Worm (Caenorhabditis elegans) whole organism, mixed stage, embryonic: ENCODE data around the gene sptl-2.

Source experiments
- M03D4.4 ChIP-seq: sonication (generic microtip); optimal IDR thresholded peaks from 2 replicates; lab custom pipeline; 2017; ENCODE audit warnings: mild to moderate bottlenecking, missing genetic modification characterization, missing compliant biosample characterization
- bed-3 ChIP-seq: fragments of 200-800 bp; sonication (Bioruptor generic); optimal IDR thresholded peaks from 3 replicates; lab custom pipeline; 2018; ENCODE audit warnings: mild to moderate bottlenecking, missing genetic modification characterization, moderate library complexity, missing compliant biosample characterization
- blmp-1 ChIP-seq: fragments of 150-350 bp; optimal IDR thresholded peaks from 2 replicates; lab custom pipeline; 2014; ENCODE audit warnings: missing biosample characterization, missing genetic modification characterization
- ceh-39 ChIP-seq: fragments of 150-350 bp; optimal IDR thresholded peaks from 2 replicates; lab custom pipeline; 2014; ENCODE audit warnings: missing biosample characterization, missing genetic modification characterization
- ceh-43 ChIP-seq: fragments of 200-800 bp; sonication (Bioruptor generic); optimal IDR thresholded peaks from 2 replicates; lab custom pipeline; 2018; ENCODE audit warnings: mild to moderate bottlenecking, missing genetic modification characterization, moderate library complexity, missing compliant biosample characterization
- ceh-83 ChIP-seq: fragments of 200-800 bp; sonication (Bioruptor generic); optimal IDR thresholded peaks from 2 replicates; lab custom pipeline; 2018; ENCODE audit warnings: mild to moderate bottlenecking, missing genetic modification characterization, missing compliant biosample characterization
- ces-1 ChIP-seq: fragments of 150-350 bp; optimal IDR thresholded peaks from 2 replicates; lab custom pipeline; 2014; ENCODE audit warnings: missing biosample characterization, missing genetic modification reagents, missing genetic modification characterization
- cnd-1 ChIP-seq: fragments of 200-800 bp; sonication (Bioruptor generic); optimal IDR thresholded peaks from 2 replicates; lab custom pipeline; 2018; ENCODE audit warnings: mild to moderate bottlenecking, missing genetic modification characterization, missing compliant biosample characterization
- drap-1 ChIP-seq: fragments of 200-800 bp; sonication (Bioruptor generic); optimal IDR thresholded peaks from 3 replicates; lab custom pipeline; 2018; ENCODE audit warnings: mild to moderate bottlenecking, missing genetic modification characterization, missing compliant biosample characterization
- elt-1 ChIP-seq: sonication (generic microtip); optimal IDR thresholded peaks from 2 replicates; lab custom pipeline; 2017; ENCODE audit warnings: missing genetic modification characterization, mild to moderate bottlenecking, missing compliant biosample characterization, antibody characterized with exemption, moderate library complexity, borderline replicate concordance; ENCODE audit not compliant: insufficient read depth
- elt-3 ChIP-seq: fragments of 150-350 bp; optimal IDR thresholded peaks from 2 replicates; lab custom pipeline; 2014; ENCODE audit warnings: missing biosample characterization, missing genetic modification characterization
- ham-2 ChIP-seq: fragments of 200-800 bp; sonication (Bioruptor generic); optimal IDR thresholded peaks from 2 replicates; lab custom pipeline; 2018; ENCODE audit warnings: mild to moderate bottlenecking, missing genetic modification characterization, missing compliant biosample characterization
- hlh-1 ChIP-seq: fragments of 150-350 bp; optimal IDR thresholded peaks from 2 replicates; lab custom pipeline; 2014; ENCODE audit warnings: missing biosample characterization, missing genetic modification reagents, missing genetic modification characterization
- lin-13 ChIP-seq: fragments of 150-350 bp; optimal IDR thresholded peaks from 2 replicates; lab custom pipeline; 2014; ENCODE audit warnings: missing biosample characterization, missing genetic modification characterization
- mab-5 ChIP-seq: fragments of 150-350 bp; optimal IDR thresholded peaks from 2 replicates; lab custom pipeline; 2014; ENCODE audit warnings: missing biosample characterization, missing genetic modification characterization
- mep-1 ChIP-seq: fragments of 150-350 bp; optimal IDR thresholded peaks from 2 replicates; lab custom pipeline; 2017; ENCODE audit warnings: missing biosample characterization, missing genetic modification reagents, missing genetic modification characterization, inconsistent platforms
- mls-2 ChIP-seq: sonication (generic microtip); optimal IDR thresholded peaks from 2 replicates; lab custom pipeline; 2016; ENCODE audit warnings: mild to moderate bottlenecking, missing genetic modification characterization, moderate library complexity, missing compliant biosample characterization
- nhr-12 ChIP-seq: fragments of 150-350 bp; optimal IDR thresholded peaks from 2 replicates; lab custom pipeline; 2014; ENCODE audit warnings: missing biosample characterization, missing genetic modification characterization
- nhr-237 ChIP-seq: fragments of 150-350 bp; optimal IDR thresholded peaks from 2 replicates; lab custom pipeline; 2014; ENCODE audit warnings: missing biosample characterization, missing genetic modification characterization
- nhr-28 ChIP-seq: fragments of 150-350 bp; optimal IDR thresholded peaks from 2 replicates; lab custom pipeline; 2014; ENCODE audit warnings: missing biosample characterization, missing genetic modification characterization
- nhr-76 ChIP-seq: sonication (generic microtip); optimal IDR thresholded peaks from 2 replicates; lab custom pipeline; 2017; ENCODE audit warnings: missing biosample characterization, missing genetic modification characterization
- pha-4 ChIP-seq: fragments of 150-350 bp; optimal IDR thresholded peaks from 2 replicates; lab custom pipeline; 2018; ENCODE audit warnings: missing biosample characterization, missing genetic modification reagents, missing genetic modification characterization
- sem-2 ChIP-seq: fragments of 200-800 bp; sonication (Bioruptor generic); optimal IDR thresholded peaks from 2 replicates; lab custom pipeline; 2018; ENCODE audit warnings: mild to moderate bottlenecking, missing genetic modification characterization, missing compliant biosample characterization
- snpc-4 ChIP-seq: fragments of 150-350 bp; optimal IDR thresholded peaks from 2 replicates; lab custom pipeline; 2014; ENCODE audit warnings: missing biosample characterization, missing genetic modification characterization
- sptf-1 ChIP-seq: sonication (generic microtip); optimal IDR thresholded peaks from 2 replicates; lab custom pipeline; 2017; ENCODE audit warnings: mild to moderate bottlenecking, missing genetic modification characterization, moderate library complexity, missing compliant biosample characterization
- tbx-8 ChIP-seq: fragments of 200-800 bp; sonication (Bioruptor generic); optimal IDR thresholded peaks from 2 replicates; lab custom pipeline; 2018; ENCODE audit warnings: mild to moderate bottlenecking, missing genetic modification characterization, moderate library complexity, missing compliant biosample characterization
- unc-120 ChIP-seq: sonication (generic microtip); optimal IDR thresholded peaks from 2 replicates; lab custom pipeline; 2017; ENCODE audit warnings: missing genetic modification characterization, missing compliant biosample characterization; ENCODE audit not compliant: poor library complexity, severe bottlenecking
- unc-39 ChIP-seq: fragments of 150-350 bp; optimal IDR thresholded peaks from 2 replicates; lab custom pipeline; 2014; ENCODE audit warnings: missing biosample characterization, missing genetic modification characterization
- unc-62 ChIP-seq: fragments of 150-350 bp; optimal IDR thresholded peaks from 2 replicates; lab custom pipeline; 2014; ENCODE audit warnings: missing biosample characterization, missing genetic modification reagents, missing genetic modification characterization
- zip-8 ChIP-seq: fragments of 150-350 bp; optimal IDR thresholded peaks from 2 replicates; lab custom pipeline; 2014; ENCODE audit warnings: missing biosample characterization, missing genetic modification characterization
- ztf-11 ChIP-seq: fragments of 150-350 bp; optimal IDR thresholded peaks from 2 replicates; lab custom pipeline; 2014; ENCODE audit warnings: missing biosample characterization, missing genetic modification characterization

The sptl-2 gene

DNA sequence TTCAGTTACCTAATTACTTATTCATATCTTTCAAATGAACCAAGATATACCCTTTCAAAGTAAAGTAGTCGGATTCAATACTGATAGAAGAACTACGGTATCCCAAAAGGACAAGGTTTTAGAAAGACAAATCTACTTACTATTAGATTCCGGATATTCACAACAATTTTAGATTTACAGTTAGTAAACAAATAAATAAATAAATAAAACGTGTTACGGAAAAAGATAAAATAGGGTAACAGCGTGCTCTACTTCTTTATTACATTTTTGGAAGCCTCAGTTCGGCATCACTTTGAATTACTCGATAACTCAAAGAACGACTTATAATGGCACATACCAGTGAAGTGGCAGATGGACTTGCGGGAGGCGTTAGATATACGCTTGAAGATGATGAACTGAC is 12.0 kb upstream of the sptl-2 start, which contains the start of gene Y97E10AR.8:
Gene Y97E10AR.8 (plus strand): TSS at position 301 of the 400 bp plus-strand sequence.
- no peak for TF ChIP-seq tbx-8
- TF ChIP-seq ceh-83 (GFP tag; lab: Kevin White, UChicago): no peak
- TF ChIP-seq sptf-1 (tag; lab: Kevin White, UChicago): no peak
- TF ChIP-seq, all 35 proteins: peak for 0

DNA sequence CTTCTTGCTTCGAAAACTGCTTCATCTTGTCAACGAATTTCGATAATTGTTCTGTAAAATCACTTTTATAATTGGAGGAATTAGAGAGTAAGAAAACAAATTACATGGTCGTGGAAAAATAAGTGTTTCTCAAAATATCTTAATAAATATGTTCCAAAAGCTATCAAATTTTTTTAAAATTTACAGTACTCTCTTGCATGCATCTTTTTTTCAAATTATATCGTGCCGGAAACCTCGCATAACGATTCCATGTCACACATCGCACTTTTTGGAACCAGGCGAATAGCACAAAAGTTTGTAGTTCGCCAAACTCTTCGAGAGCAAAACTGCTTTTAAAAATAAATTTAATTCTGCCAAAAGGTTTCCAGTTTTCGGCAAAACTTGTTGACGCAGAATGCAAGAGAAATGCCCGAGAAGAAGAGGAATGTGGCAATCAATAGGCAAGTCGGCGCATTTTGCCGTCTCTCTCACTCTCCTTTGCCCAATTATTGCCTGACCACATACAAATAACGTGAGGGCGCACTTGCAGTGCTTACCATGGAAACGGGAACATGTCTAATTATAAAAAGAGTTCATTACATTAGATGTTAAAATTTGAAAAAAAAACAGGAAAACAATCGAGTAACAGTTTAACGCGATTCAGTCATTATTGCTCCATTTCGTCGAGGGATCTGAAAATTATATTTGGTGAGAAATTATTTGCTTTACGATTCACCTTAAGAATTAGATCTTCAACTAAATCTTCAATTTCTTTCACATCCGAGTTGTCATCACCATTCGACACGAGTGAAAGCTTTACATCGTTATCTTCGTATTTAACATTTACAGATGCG is 9.3 kb upstream of the sptl-2 start, which contains the start of gene Y97E10AR.3:
Gene Y97E10AR.3 (minus strand): TSS at position 51 of the 833 bp plus-strand sequence.
- TF ChIP-seq snpc-4 (tag; lab: Kevin White, UChicago): no peak
- TF ChIP-seq tbx-8: no peak
- no peak for TF ChIP-seq blmp-1 (tag; lab: Kevin White, UChicago)
- TF ChIP-seq pha-4 (tag; lab: Kevin White, UChicago): no peak
- peak; percentile 73 for TF ChIP-seq ces-1 (GFP tag; lab: Kevin White, UChicago)

DNA sequence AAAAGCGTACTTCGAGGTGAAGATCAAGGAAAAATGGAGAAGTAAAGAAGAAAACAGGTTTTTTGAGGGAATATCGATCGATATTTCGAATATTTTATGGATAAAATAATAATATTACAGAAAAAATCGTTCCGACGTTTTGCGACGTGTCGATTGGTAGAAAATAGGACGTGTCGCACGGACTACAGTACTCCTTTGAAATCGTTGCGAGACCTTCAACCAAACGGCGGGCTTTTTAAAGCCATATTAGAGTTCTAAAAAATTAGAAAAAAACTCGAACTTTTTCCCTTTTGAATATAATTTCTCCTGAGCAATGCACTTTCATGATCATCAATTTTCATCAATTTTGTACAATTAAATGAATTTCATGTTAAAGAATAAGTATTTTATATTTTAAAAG is 6.9 kb upstream of the sptl-2 start, which contains the start of gene Y97E10AR.4:
Gene Y97E10AR.4 (minus strand): TSS at position 131 of the 400 bp plus-strand sequence.
- TF ChIP-seq elt-1 (tag; lab: Kevin White, UChicago): no peak
- no peak for TF ChIP-seq unc-39 (tag; lab: Kevin White, UChicago)
- TF ChIP-seq sem-2 (GFP tag; lab: Kevin White, UChicago): no peak
- TF ChIP-seq bed-3: no peak
- no peak for TF ChIP-seq zip-8
- TF ChIP-seq nhr-28: no peak

DNA sequence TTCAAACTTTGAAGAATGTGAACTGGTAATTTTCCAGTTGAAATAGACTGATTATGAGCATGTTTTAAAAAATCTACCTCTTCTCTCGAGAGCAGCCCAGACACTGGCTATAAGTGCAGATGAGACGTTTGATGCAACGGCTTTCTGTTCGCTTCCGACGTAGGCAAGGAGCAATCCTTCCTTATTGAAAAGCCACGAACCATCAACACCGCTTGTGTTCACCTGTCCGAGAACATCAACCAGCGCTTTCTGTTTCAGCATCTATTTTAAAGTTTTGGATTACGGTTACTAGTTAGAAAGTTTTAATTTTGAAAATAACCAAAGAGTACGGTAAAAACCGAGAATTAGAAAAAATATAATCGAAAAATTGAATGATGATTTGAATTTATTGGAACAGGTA is 6.2 kb upstream of the sptl-2 start, which contains the start of gene lmtr-2:
Gene lmtr-2 (minus strand): TSS at position 261 of the 400 bp plus-strand sequence.
- TF ChIP-seq ceh-43 (GFP tag; lab: Kevin White, UChicago): no peak
- TF ChIP-seq nhr-76 (tag; lab: Kevin White, UChicago): no peak
- no peak for TF ChIP-seq M03D4.4
- no peak for TF ChIP-seq nhr-12 (tag; lab: Kevin White, UChicago)
- no peak for TF ChIP-seq sem-2 (GFP tag; lab: Kevin White, UChicago)
- TF ChIP-seq, all 35 proteins: peak for 0

DNA sequence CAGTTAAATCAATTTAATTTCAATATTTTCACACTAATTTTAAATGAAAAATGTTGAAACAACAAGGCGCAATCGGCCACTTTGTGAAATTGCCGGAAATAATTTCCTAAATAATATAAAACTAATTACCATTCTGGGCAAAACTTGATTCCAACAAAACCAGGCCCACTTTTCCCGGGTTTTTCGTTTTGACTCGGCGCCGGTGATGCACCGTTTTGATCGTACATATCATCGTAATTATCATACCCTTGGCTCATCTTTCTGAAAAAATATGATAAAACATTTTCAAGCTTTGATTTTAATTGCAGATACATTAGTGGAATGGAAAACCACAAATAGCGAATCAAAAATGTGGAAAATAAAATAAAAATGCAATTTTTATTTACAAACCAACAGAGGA is 5.0 kb upstream of the sptl-2 start, which contains the start of gene rpb-9:
Gene rpb-9 (minus strand): TSS at position 314 of the 400 bp plus-strand sequence.
- no peak for TF ChIP-seq mep-1 (tag; lab: Kevin White, UChicago)
- no peak for TF ChIP-seq drap-1
- TF ChIP-seq ceh-83 (GFP tag; lab: Kevin White, UChicago): no peak
- no peak for TF ChIP-seq nhr-12 (tag; lab: Kevin White, UChicago)
- TF ChIP-seq ztf-11: no peak
- no peak for TF ChIP-seq bed-3
- TF ChIP-seq mab-5 (tag; lab: Kevin White, UChicago): no peak
- TF ChIP-seq sem-2 (GFP tag; lab: Kevin White, UChicago): no peak
- TF ChIP-seq, all 35 proteins: peak for 0

DNA sequence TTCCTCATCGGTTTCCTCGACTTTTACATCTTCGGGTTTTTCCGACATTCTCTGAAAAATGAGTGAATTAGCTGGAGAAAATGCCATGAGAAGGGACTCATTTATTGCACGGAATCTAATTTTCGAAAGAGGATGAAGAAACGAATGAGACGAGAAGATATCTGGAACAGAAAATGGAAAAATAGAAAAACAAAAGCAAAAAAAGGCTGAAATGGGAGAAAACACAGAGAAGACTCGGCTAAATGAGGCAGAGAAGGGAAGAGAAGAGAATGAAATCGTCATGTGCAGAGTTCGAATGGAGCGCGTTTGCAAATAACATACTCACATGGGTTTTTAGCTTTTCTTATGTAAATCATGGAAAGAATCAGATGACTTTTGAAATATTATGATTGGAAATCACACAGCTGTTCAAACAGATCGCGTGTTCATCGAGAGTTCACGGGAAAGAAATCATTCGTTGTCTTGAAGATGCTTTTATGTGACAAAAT is 3.1 kb upstream of the sptl-2 start, which contains the start of gene Y97E10AR.6:
Gene Y97E10AR.6 (minus strand): TSS at position 51 of the 488 bp plus-strand sequence.
- no peak for TF ChIP-seq ceh-39 (tag; lab: Kevin White, UChicago)
- no peak for TF ChIP-seq ham-2
- no peak for TF ChIP-seq ztf-11
- TF ChIP-seq unc-120: peak; percentile 28
- peak; percentile 47 for TF ChIP-seq ces-1 (GFP tag; lab: Kevin White, UChicago)
- TF ChIP-seq tbx-8: no peak
- no peak for TF ChIP-seq sptf-1 (tag; lab: Kevin White, UChicago)
- no peak for TF ChIP-seq elt-3
- TF ChIP-seq, all 35 proteins: peak for 2

DNA sequence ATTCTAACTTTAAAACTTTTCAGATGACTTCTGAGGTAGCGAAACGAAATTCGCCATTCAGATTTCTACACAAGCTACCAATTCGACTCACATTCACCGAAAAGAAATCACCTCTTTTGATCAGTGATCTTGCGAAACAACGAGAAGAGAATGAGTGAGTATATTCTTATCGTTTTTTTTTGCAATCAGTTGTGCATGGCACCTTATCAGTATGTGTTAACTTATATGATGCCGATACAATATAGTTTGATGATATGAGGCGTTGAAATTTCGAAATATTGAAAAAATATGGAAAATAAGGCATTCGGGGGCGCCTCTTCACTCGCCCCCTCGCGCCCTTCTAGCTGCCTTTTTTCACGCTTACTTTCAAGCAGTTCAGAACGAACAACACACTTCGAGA is 917 bp downstream of the sptl-2 start:
- TF ChIP-seq hlh-1 (no peak), ceh-83 (GFP tag; lab: Kevin White, UChicago) (no peak), ham-2 (no peak), cnd-1 (tag; lab: Kevin White, UChicago) (no peak), pha-4 (tag; lab: Kevin White, UChicago) (no peak), nhr-237 (tag; lab: Kevin White, UChicago) (no peak), lin-13 (tag; lab: Kevin White, UChicago) (no peak), unc-39 (tag; lab: Kevin White, UChicago) (no peak), mls-2 (tag; lab: Kevin White, UChicago) (no peak), ceh-43 (GFP tag; lab: Kevin White, UChicago) (no peak), bed-3 (no peak), elt-3 (no peak), ces-1 (GFP tag; lab: Kevin White, UChicago) (no peak), nhr-76 (tag; lab: Kevin White, UChicago) (no peak), mep-1 (tag; lab: Kevin White, UChicago) (no peak), ztf-11 (no peak), unc-62 (GFP tag; lab: Kevin White, UChicago) (no peak)
